Worm (Caenorhabditis elegans) whole organism, midembryonic: ENCODE measurements around the gene irld-17.

Experiments used
- T22C8.4 ChIP-seq: fragments of 200-800 bp; sonication (Bioruptor generic); IDR thresholded peaks from 2 replicates; pipeline ENCODE4 v1.3.6; 2022; ENCODE audit warnings: missing genetic modification characterization, missing compliant biosample characterization
- cog-1 ChIP-seq: sonication (generic microtip); optimal IDR thresholded peaks from 2 replicates; lab custom pipeline; 2016; ENCODE audit warnings: missing genetic modification characterization, missing compliant biosample characterization
- flt-1 ChIP-seq: fragments of 200-800 bp; sonication (Bioruptor generic); IDR thresholded peaks from 2 replicates; pipeline ENCODE4 v1.3.6; 2022; ENCODE audit warnings: missing genetic modification characterization, missing compliant biosample characterization
- klf-2 ChIP-seq: fragments of 200-800 bp; sonication (Bioruptor generic); conservative IDR thresholded peaks from 2 replicates; pipeline ENCODE4 v1.3.6; 2022; ENCODE audit warnings: missing genetic modification reagents, missing genetic modification characterization, missing compliant biosample characterization
- med-1 ChIP-seq: sonication (generic microtip); optimal IDR thresholded peaks from 2 replicates; lab custom pipeline; 2017; ENCODE audit warnings: missing genetic modification characterization, mild to moderate bottlenecking, missing compliant biosample characterization, antibody characterized with exemption, missing genetic modification reagents; ENCODE audit not compliant: insufficient read depth
- ref-1 ChIP-seq: fragments of 200-800 bp; sonication (Bioruptor generic); conservative IDR thresholded peaks from 2 replicates; pipeline ENCODE4 v1.3.6; 2022; ENCODE audit warnings: missing genetic modification reagents, missing genetic modification characterization, missing compliant biosample characterization
- tab-1 ChIP-seq: fragments of 200-800 bp; sonication (Bioruptor generic); IDR thresholded peaks from 2 replicates; pipeline ENCODE4 v1.3.6; 2022; ENCODE audit warnings: missing genetic modification characterization, missing compliant biosample characterization
- ztf-23 ChIP-seq: fragments of 200-800 bp; sonication (Bioruptor generic); IDR thresholded peaks from 2 replicates; pipeline ENCODE4 v1.3.6; 2022; ENCODE audit warnings: missing genetic modification reagents, missing genetic modification characterization, missing compliant biosample characterization
- ztf-29 ChIP-seq: fragments of 200-800 bp; sonication (Bioruptor generic); IDR thresholded peaks from 2 replicates; pipeline ENCODE4 v1.3.6; 2022; ENCODE audit warnings: missing genetic modification reagents, missing genetic modification characterization, missing compliant biosample characterization

The irld-17 gene

DNA sequence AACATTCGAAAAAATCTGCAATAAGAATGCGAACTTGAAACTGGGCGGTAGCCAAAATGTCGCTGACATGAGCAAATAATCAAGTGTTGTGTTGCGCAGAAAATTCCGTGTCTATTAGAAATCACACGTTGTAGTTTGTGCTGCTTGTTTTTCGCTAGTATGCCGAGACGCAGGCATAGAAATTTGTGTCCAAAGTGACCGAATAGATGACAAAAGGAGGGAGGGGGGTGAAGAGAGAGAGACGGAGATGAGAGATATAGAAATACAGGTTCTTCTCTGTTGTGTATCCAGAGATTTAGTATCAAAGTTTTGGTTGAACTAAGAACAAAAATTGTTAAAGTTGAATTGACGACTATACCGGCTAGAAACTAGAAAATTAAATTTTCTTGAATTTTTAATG lies 4.5 kb upstream of the irld-17 start:
- TF ChIP-seq tab-1 (GFP tag; lab: Robert Waterston, UW) (no peak), ztf-23 (GFP tag; lab: Robert Waterston, UW) (no peak), ztf-29 (GFP tag; lab: Robert Waterston, UW) (no peak), med-1 (no peak), ref-1 (GFP tag; lab: Robert Waterston, UW) (no peak), T22C8.4 (GFP tag; lab: Robert Waterston, UW) (no peak), flt-1 (GFP tag; lab: Robert Waterston, UW) (no peak), klf-2 (GFP tag; lab: Robert Waterston, UW) (no peak), cog-1 (tag; lab: Kevin White, UChicago) (no peak)

DNA sequence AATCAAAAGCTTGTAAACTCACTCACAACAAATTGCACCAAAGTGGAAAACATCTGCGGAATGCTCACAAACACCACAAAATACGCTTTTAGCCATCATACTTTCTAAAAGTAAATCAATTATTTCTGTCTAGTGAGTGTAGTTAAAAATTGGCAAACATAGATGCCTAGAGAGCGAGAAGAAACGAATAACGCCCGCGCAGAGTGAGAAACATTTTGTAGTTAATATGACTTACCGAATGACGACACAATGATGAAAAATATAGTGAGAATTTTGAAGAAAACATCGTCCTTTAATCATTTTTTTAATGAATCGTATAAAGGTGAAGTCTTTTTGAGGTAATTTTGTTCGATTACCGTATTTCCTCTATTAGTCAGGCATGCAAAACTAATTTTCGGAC lies 2.5 kb upstream of the irld-17 start, which contains the start of gene nhr-238:
TSS of gene nhr-238 (minus strand) at position 104 of the 400 bp plus-strand sequence.
- TF ChIP-seq med-1 = no peak
- no peak for TF ChIP-seq tab-1 (GFP tag; lab: Robert Waterston, UW)
- no peak for TF ChIP-seq flt-1 (GFP tag; lab: Robert Waterston, UW)
- no peak for TF ChIP-seq klf-2 (GFP tag; lab: Robert Waterston, UW)
- TF ChIP-seq cog-1 (tag; lab: Kevin White, UChicago) = no peak
- no peak for TF ChIP-seq T22C8.4 (GFP tag; lab: Robert Waterston, UW)
- TF ChIP-seq ztf-29 (GFP tag; lab: Robert Waterston, UW) = no peak
- TF ChIP-seq ztf-23 (GFP tag; lab: Robert Waterston, UW) = no peak
- no peak for TF ChIP-seq ref-1 (GFP tag; lab: Robert Waterston, UW)

DNA sequence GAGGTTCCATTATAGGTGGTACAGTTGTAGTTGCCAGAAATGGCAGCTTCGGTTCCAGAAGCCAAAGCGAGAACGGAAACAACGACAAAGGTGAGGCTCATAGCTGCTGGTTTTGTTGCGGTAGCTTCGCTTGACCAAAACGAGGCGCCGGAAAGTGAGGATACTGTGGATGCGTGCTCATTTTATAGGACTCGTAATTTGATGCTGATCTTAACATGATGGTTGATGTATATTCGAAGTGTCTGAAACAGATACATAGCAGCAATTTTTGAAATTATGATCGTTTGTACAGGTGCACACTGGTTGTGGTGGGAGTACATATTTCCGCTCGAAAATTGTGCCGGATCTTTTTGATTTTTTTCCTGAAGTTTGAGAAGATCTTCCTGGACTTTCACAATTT lies 669 bp upstream of the irld-17 start, which contains the start of gene Y46H3D.8:
TSS of gene Y46H3D.8 (minus strand) at position 101 of the 400 bp plus-strand sequence.
- TF ChIP-seq flt-1 (GFP tag; lab: Robert Waterston, UW) (no peak), ztf-29 (GFP tag; lab: Robert Waterston, UW) (no peak), ztf-23 (GFP tag; lab: Robert Waterston, UW) (no peak), cog-1 (tag; lab: Kevin White, UChicago) (no peak), med-1 (no peak), ref-1 (GFP tag; lab: Robert Waterston, UW) (no peak), klf-2 (GFP tag; lab: Robert Waterston, UW) (no peak), T22C8.4 (GFP tag; lab: Robert Waterston, UW) (no peak), tab-1 (GFP tag; lab: Robert Waterston, UW) (no peak)

DNA sequence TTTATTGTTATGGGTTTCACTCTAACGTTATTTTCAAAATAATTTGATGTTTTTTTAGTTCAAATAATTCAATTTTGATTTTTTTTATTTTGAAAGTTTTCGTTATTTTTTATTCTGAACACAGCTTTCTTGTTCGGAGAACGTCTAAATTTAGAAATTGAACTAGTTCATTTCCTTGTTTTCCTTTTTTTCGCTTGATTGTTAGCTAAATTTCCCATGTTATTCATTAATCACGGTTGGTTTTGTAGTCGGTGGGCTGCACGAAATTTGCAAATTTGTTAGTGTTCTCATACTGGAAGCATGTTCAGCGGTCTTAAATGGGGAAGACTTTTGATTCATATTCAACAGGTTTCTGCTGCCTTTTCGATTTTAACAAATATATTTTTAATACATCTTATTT lies 4.0 kb downstream of the irld-17 start, which contains the start of gene str-222:
TSS of gene str-222 (plus strand) at position 301 of the 400 bp plus-strand sequence.
- TF ChIP-seq cog-1 (tag; lab: Kevin White, UChicago) = no peak
- TF ChIP-seq klf-2 (GFP tag; lab: Robert Waterston, UW) = no peak
- TF ChIP-seq T22C8.4 (GFP tag; lab: Robert Waterston, UW) = no peak
- no peak for TF ChIP-seq ztf-29 (GFP tag; lab: Robert Waterston, UW)
- no peak for TF ChIP-seq flt-1 (GFP tag; lab: Robert Waterston, UW)
- no peak for TF ChIP-seq ztf-23 (GFP tag; lab: Robert Waterston, UW)
- TF ChIP-seq med-1 = no peak
- no peak for TF ChIP-seq ref-1 (GFP tag; lab: Robert Waterston, UW)
- no peak for TF ChIP-seq tab-1 (GFP tag; lab: Robert Waterston, UW)

- TF ChIP-seq tab-1 (GFP tag; lab: Robert Waterston, UW) = no peak
- TF ChIP-seq flt-1 (GFP tag; lab: Robert Waterston, UW) = no peak
- TF ChIP-seq T22C8.4 (GFP tag; lab: Robert Waterston, UW) = no peak
- no peak for TF ChIP-seq ztf-23 (GFP tag; lab: Robert Waterston, UW)
- no peak for TF ChIP-seq ztf-29 (GFP tag; lab: Robert Waterston, UW)
- no peak for TF ChIP-seq cog-1 (tag; lab: Kevin White, UChicago)
- no peak for TF ChIP-seq klf-2 (GFP tag; lab: Robert Waterston, UW)
- no peak for TF ChIP-seq ref-1 (GFP tag; lab: Robert Waterston, UW)
- no peak for TF ChIP-seq med-1
These were observed 8.2 kb downstream of the irld-17 start, which contains the start of gene str-221 for ce11 chrV:1640008-1640407. str-221 (plus strand) TSS chrV:1640308.

DNA sequence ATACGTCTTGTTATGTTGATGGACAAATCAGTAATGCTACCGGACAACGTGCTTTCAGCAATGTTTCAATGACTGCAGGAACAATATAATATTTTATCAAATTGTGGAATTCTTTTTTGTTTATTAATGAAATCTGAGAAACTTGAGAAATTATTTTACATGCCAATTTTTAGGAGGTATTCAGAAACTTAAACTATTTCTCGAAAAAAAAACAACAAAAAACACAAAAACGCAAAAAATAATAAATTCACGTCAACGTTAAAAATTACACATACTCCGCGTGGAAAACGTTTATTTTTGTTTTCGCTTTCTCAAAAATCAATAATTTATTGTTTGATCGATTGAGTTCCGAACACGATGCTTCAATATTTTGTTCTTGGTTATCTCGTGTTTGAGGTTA lies 10.4 kb downstream of the irld-17 start, which contains the start of gene Y46H3D.1:
TSS of gene Y46H3D.1 (plus strand) at position 301 of the 400 bp plus-strand sequence.
- TF ChIP-seq tab-1 (GFP tag; lab: Robert Waterston, UW) (no peak), ref-1 (GFP tag; lab: Robert Waterston, UW) (no peak), ztf-23 (GFP tag; lab: Robert Waterston, UW) (no peak), klf-2 (GFP tag; lab: Robert Waterston, UW) (no peak), cog-1 (tag; lab: Kevin White, UChicago) (no peak), med-1 (no peak), flt-1 (GFP tag; lab: Robert Waterston, UW) (no peak), ztf-29 (GFP tag; lab: Robert Waterston, UW) (no peak), T22C8.4 (GFP tag; lab: Robert Waterston, UW) (no peak)

DNA sequence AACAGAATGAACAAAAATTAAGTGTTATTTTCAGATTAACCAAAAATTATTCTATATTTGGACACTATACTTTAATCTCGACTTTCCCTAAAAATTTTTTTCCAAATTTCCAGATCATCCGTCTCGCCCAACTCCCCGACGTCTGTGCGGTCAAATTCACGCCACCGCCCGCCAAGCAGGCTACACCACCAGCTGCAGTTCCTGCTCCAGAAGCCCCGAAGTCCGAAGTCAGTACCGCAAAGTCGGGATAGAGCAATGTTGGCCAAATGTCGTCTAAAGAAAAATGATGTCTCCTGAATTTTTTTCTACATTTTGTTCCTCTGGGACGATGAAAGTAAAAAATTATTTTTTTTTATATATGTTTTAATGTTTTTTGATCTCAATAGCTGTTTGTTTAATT lies 11.0 kb downstream of the irld-17 start:
- TF ChIP-seq cog-1 (tag; lab: Kevin White, UChicago) (no peak), ref-1 (GFP tag; lab: Robert Waterston, UW) (no peak), ztf-23 (GFP tag; lab: Robert Waterston, UW) (no peak), med-1 (no peak), ztf-29 (GFP tag; lab: Robert Waterston, UW) (no peak), flt-1 (GFP tag; lab: Robert Waterston, UW) (no peak), klf-2 (GFP tag; lab: Robert Waterston, UW) (no peak), tab-1 (GFP tag; lab: Robert Waterston, UW) (no peak), T22C8.4 (GFP tag; lab: Robert Waterston, UW) (no peak)

DNA sequence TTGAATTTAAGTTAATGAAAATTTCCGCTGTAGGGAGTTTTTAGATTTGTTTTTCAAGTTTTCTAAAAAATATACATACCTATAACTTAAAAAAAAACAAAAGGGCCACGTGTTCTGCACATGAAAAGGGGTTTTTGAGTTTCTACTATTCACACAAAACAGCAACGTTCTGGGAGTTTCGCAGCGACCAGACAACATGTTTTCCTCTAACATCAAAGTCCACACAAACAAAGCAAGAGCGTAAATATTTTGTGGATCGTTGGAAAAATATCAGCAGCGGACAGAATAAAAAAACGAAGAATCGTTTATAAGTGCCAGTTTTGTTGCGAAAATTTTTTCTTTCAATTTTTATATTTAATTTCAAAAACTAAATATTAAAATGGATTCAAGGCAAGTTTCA lies 12.1 kb downstream of the irld-17 start, which contains the start of gene alh-2:
TSS of gene alh-2 (plus strand) at position 284 of the 400 bp plus-strand sequence.
- no peak for TF ChIP-seq ztf-29 (GFP tag; lab: Robert Waterston, UW)
- no peak for TF ChIP-seq ref-1 (GFP tag; lab: Robert Waterston, UW)
- TF ChIP-seq cog-1 (tag; lab: Kevin White, UChicago) = no peak
- TF ChIP-seq ztf-23 (GFP tag; lab: Robert Waterston, UW) = no peak
- TF ChIP-seq klf-2 (GFP tag; lab: Robert Waterston, UW) = no peak
- no peak for TF ChIP-seq med-1
- TF ChIP-seq T22C8.4 (GFP tag; lab: Robert Waterston, UW) = no peak
- no peak for TF ChIP-seq flt-1 (GFP tag; lab: Robert Waterston, UW)
- TF ChIP-seq tab-1 (GFP tag; lab: Robert Waterston, UW) = no peak

ce11 chrV:1648000-1648399 lies 16.2 kb downstream of the irld-17 start, which contains the start of gene irld-45:
irld-45 (plus strand) TSS chrV:1648300.
- no peak for TF ChIP-seq cog-1 (tag; lab: Kevin White, UChicago)
- no peak for TF ChIP-seq tab-1 (GFP tag; lab: Robert Waterston, UW)
- no peak for TF ChIP-seq med-1
- no peak for TF ChIP-seq ztf-29 (GFP tag; lab: Robert Waterston, UW)
- no peak for TF ChIP-seq flt-1 (GFP tag; lab: Robert Waterston, UW)
- TF ChIP-seq ref-1 (GFP tag; lab: Robert Waterston, UW) = no peak
- no peak for TF ChIP-seq T22C8.4 (GFP tag; lab: Robert Waterston, UW)
- no peak for TF ChIP-seq klf-2 (GFP tag; lab: Robert Waterston, UW)
- TF ChIP-seq ztf-23 (GFP tag; lab: Robert Waterston, UW) = no peak
